Worm (Caenorhabditis elegans) whole organism, L4/young adult: ENCODE data around the gene F22B3.7.

Experiments used
- W03F9.2 ChIP-seq: fragments of 150-350 bp; optimal IDR thresholded peaks from 2 replicates; lab custom pipeline; 2014; ENCODE audit warnings: missing biosample characterization, missing genetic modification characterization
- him-1 ChIP-seq: sonication (generic microtip); optimal IDR thresholded peaks from 2 replicates; lab custom pipeline; 2016; ENCODE audit warnings: missing genotype, missing genetic modification reagents, missing genetic modification characterization, missing compliant biosample characterization

ce11 chrIV:11375713-11376112 lies 45.9 kb downstream of the F22B3.7 start:
- no peak for TF ChIP-seq W03F9.2 (tag; lab: Kevin White, UChicago)
- no peak for TF ChIP-seq him-1 (tag; lab: Kevin White, UChicago)
